Fruit fly (Drosophila melanogaster) whole organism, larva: Measurements from ENCODE around the gene CG17637.
"Not testable (repeated sequence)": the region's sequence is repeated elsewhere in the genome, so short reads cannot be mapped to it uniquely, and the experiment has no call there.

Source experiments
- noc ChIP-seq: fragments of 200-800 bp; sonication (Bioruptor generic); optimal IDR thresholded peaks from 3 replicates; lab custom pipeline; 2019; ENCODE audit warnings: missing biosample characterization, mild to moderate bottlenecking, missing genetic modification characterization, moderate library complexity

Gene CG17637

dm6 chr3L:20493417-20494261, 10.3 kb upstream of the CG17637 start:
- TF ChIP-seq noc (tag; lab: Kevin White, UChicago) = peak; percentile 96

DNA sequence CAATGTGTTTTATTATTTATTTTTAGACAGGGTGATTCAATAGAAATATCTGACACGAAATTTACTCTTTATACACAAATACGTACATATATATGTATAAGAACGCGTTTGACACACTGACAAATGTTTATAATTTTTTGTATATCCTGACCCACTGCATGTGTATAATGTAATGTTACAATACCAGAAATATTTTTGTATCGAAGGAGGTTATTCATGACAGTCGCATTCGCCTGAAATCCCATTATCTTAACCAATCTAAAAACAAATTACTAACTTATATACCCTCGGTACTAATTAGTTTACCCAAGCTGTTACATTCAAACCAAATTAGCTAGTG, 9.8 kb upstream of the CG17637 start:
- no peak for TF ChIP-seq noc (tag; lab: Kevin White, UChicago)

dm6 chr3L:20494780-20495591, 9.0 kb upstream of the CG17637 start, which contains the start of gene ZnT77C:
Gene ZnT77C (minus strand): TSS chr3L:20494921.
- TF ChIP-seq noc (tag; lab: Kevin White, UChicago) = peak; percentile 72

- TF ChIP-seq noc (tag; lab: Kevin White, UChicago) = no peak
Measured at dm6 chr3L:20497124-20497996, 6.6 kb upstream of the CG17637 start, which contains the start of gene CG32425. Gene CG32425 (plus strand): TSS chr3L:20497323.

dm6 chr3L:20498204-20498603, 5.8 kb upstream of the CG17637 start:
- TF ChIP-seq noc (tag; lab: Kevin White, UChicago) = no peak

dm6 chr3L:20499536-20499935, 4.5 kb upstream of the CG17637 start, which contains the start of gene CG18281:
Gene CG18281 (plus strand): TSS chr3L:20499836.
- TF ChIP-seq noc (tag; lab: Kevin White, UChicago) = not testable (repeated sequence)

- TF ChIP-seq noc (tag; lab: Kevin White, UChicago) = no peak
Measured at dm6 chr3L:20503256-20503655, 730 bp upstream of the CG17637 start.

DNA sequence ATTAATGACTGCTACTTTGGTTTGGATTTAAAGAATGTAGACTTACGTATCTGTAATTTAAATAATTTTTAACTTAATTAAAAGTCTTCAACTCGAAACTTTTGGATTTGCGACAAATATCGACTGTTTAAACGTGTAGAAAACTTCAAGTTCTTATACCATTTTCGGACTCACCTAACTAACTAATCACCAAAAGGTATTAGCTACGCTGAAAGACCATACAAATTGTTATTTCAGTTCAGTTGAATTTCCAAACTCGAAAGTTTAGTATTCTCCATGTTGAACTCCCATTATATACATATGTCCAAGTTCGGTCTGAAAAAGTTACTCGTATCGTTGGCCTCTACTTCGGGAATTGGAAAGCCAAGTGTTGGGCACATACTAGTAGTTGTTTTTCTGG, 1.7 kb downstream of the CG17637 start, which contains the start of gene CG5078:
TSS of gene CG5078 (plus strand) at position 301 of the 400 bp plus-strand sequence.
- TF ChIP-seq noc (tag; lab: Kevin White, UChicago) = no peak

- TF ChIP-seq noc (tag; lab: Kevin White, UChicago) = no peak
Measured at dm6 chr3L:20507552-20507951, 3.6 kb downstream of the CG17637 start.

DNA sequence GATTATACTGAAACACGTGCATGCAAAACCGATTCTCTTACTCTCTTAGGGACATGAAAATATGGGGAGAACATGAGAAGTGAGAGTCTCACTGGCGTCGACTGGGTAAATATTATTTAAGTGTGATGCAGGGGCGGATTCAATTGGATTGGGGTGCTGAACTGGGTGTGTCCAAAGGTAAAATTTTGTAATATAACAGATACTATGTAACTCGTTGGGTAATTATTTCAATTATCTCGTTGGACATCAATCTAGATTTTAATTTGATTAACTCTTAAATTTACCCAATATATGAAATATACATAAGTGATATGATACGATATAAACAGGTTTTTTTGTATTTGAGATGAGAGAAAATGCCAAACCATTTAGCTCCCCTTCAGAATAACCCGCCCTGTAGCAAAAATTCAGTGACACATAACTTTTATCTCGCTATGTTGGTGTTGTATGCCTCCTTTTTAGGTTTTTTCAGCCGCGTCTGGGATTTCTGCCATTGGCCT, 4.2 kb downstream of the CG17637 start:
- TF ChIP-seq noc (tag; lab: Kevin White, UChicago) = peak; percentile 99

- TF ChIP-seq noc (tag; lab: Kevin White, UChicago) = peak; percentile 94
Measured at dm6 chr3L:20509121-20509934, 5.3 kb downstream of the CG17637 start.

DNA sequence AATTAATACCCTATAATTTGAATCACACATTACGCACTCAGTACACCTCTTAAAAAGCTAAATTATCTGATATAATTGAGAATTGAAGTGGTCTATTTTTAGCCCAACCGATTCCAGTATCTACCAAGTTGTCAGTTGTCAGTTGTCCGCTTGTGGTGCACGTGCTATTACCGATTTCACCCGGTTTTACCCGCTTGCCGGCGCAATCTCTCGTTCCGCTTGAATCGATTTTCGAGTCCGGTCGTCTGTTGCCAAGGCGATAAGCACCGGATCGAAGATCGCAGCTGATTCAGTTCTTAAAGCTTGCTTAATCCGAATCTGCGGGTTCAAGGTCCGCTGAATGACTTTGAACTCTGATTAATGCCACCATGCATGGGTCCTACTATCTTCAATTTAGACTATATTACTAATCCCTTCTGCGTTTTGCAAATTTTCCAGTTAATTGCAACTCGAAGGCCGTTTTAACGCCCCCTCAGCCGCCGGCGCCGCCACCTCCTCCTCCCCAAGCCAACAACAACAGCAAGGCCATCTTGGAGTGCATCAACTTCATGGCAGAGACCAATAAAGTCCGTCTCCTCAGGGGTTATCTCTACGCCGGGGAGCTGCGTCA, 7.6 kb downstream of the CG17637 start:
- TF ChIP-seq noc (tag; lab: Kevin White, UChicago) = peak; percentile 17

dm6 chr3L:20514101-20514500, 10.1 kb downstream of the CG17637 start:
- no peak for TF ChIP-seq noc (tag; lab: Kevin White, UChicago)
